Worm (Caenorhabditis elegans) whole organism, L4/young adult: Measurements from ENCODE around the gene fipr-1.
"Not testable (repeated sequence)": the region's sequence is repeated elsewhere in the genome, so short reads cannot be mapped to it uniquely, and the experiment has no call there.

Experiments
- W03F9.2 ChIP-seq: fragments of 150-350 bp; optimal IDR thresholded peaks from 2 replicates; lab custom pipeline; 2014; ENCODE audit warnings: missing biosample characterization, missing genetic modification characterization
- dao-5 ChIP-seq: sonication (generic microtip); optimal IDR thresholded peaks from 2 replicates; lab custom pipeline; 2016; ENCODE audit warnings: missing genotype, missing genetic modification characterization, moderate library complexity, missing compliant biosample characterization
- him-1 ChIP-seq: sonication (generic microtip); optimal IDR thresholded peaks from 2 replicates; lab custom pipeline; 2016; ENCODE audit warnings: missing genotype, missing genetic modification reagents, missing genetic modification characterization, missing compliant biosample characterization

Gene fipr-1

ce11 chrV:12361644-12362043 lies at the start of gene fipr-1:
Gene fipr-1, minus strand, starts transcription at chrV:12361744.
- TF ChIP-seq dao-5 (tag; lab: Kevin White, UChicago) (no peak), W03F9.2 (no peak), him-1 (no peak)

- no peak for TF ChIP-seq W03F9.2
- no peak for TF ChIP-seq him-1
- no peak for TF ChIP-seq dao-5 (tag; lab: Kevin White, UChicago)
These were observed 49.0 kb upstream of the fipr-1 start, which contains the start of gene hrg-2 for ce11 chrV:12410416-12411001. Gene hrg-2, minus strand, starts transcription at chrV:12410513.

ce11 chrV:12408996-12409395 lies 47.5 kb upstream of the fipr-1 start:
- TF ChIP-seq dao-5 (tag; lab: Kevin White, UChicago) (no peak), W03F9.2 (no peak), him-1 (no peak)

ce11 chrV:12408525-12408924 lies 47.0 kb upstream of the fipr-1 start, which contains the start of gene cdr-4:
Gene cdr-4, minus strand, starts transcription at chrV:12408625.
- no peak for TF ChIP-seq dao-5 (tag; lab: Kevin White, UChicago)
- no peak for TF ChIP-seq him-1
- no peak for TF ChIP-seq W03F9.2

ce11 chrV:12406514-12406913 lies 45.0 kb upstream of the fipr-1 start:
- TF ChIP-seq dao-5 (tag; lab: Kevin White, UChicago) (no peak), W03F9.2 (no peak), him-1 (no peak)

ce11 chrV:12405929-12406328 lies 44.4 kb upstream of the fipr-1 start, which contains the start of gene K01D12.10:
Gene K01D12.10, plus strand, starts transcription at chrV:12406229.
- TF ChIP-seq dao-5 (tag; lab: Kevin White, UChicago) (no peak), W03F9.2 (no peak), him-1 (no peak)

ce11 chrV:12404544-12404943 lies 43.0 kb upstream of the fipr-1 start, which contains the start of gene K01D12.9:
Gene K01D12.9, minus strand, starts transcription at chrV:12404644.
- no peak for TF ChIP-seq W03F9.2
- no peak for TF ChIP-seq dao-5 (tag; lab: Kevin White, UChicago)
- no peak for TF ChIP-seq him-1

ce11 chrV:12402355-12402754 lies 40.8 kb upstream of the fipr-1 start, which contains the start of gene K01D12.8:
Gene K01D12.8, plus strand, starts transcription at chrV:12402655.
- TF ChIP-seq W03F9.2, result no peak
- no peak for TF ChIP-seq him-1
- TF ChIP-seq dao-5 (tag; lab: Kevin White, UChicago), result no peak

- TF ChIP-seq W03F9.2 (no peak), him-1 (no peak), dao-5 (tag; lab: Kevin White, UChicago) (no peak)
These were observed 39.8 kb upstream of the fipr-1 start, which contains the start of gene K01D12.7 for ce11 chrV:12401383-12401782. Gene K01D12.7, minus strand, starts transcription at chrV:12401483.

ce11 chrV:12400677-12401236 lies 39.2 kb upstream of the fipr-1 start, which contains the start of the genes K01D12.20 and miga-1:
Gene K01D12.20, minus strand, starts transcription at chrV:12400814.
Gene miga-1, minus strand, starts transcription at chrV:12400859.
- no peak for TF ChIP-seq him-1
- no peak for TF ChIP-seq W03F9.2
- no peak for TF ChIP-seq dao-5 (tag; lab: Kevin White, UChicago)

- TF ChIP-seq dao-5 (tag; lab: Kevin White, UChicago) (no peak), him-1 (no peak), W03F9.2 (no peak)
These were observed 36.0 kb upstream of the fipr-1 start, which contains the start of gene K01D12.5 for ce11 chrV:12397545-12397944. Gene K01D12.5, plus strand, starts transcription at chrV:12397845.

- TF ChIP-seq dao-5 (tag; lab: Kevin White, UChicago), result no peak
- TF ChIP-seq him-1, result no peak
- TF ChIP-seq W03F9.2, result no peak
These were observed 34.2 kb upstream of the fipr-1 start, which contains the start of gene twk-14 for ce11 chrV:12395699-12396098. Gene twk-14, minus strand, starts transcription at chrV:12395706.

ce11 chrV:12386154-12386553 lies 24.6 kb upstream of the fipr-1 start, which contains the start of gene K01D12.15:
Gene K01D12.15, plus strand, starts transcription at chrV:12386454.
- TF ChIP-seq dao-5 (tag; lab: Kevin White, UChicago) (no peak), him-1 (no peak), W03F9.2 (no peak)

ce11 chrV:12377256-12377655 lies 15.7 kb upstream of the fipr-1 start, which contains the start of gene K01D12.1:
Gene K01D12.1, plus strand, starts transcription at chrV:12377556.
- TF ChIP-seq him-1 (no peak), W03F9.2 (no peak), dao-5 (tag; lab: Kevin White, UChicago) (no peak)

- not testable (repeated sequence) for TF ChIP-seq dao-5 (tag; lab: Kevin White, UChicago); him-1; W03F9.2
These were observed 12.7 kb upstream of the fipr-1 start, which contains the start of gene F23H12.10 for ce11 chrV:12374252-12374651. Gene F23H12.10, minus strand, starts transcription at chrV:12374263.
